Worm (Caenorhabditis elegans) whole organism, L1 larva: ENCODE data around the gene C01B10.11.

ENCODE experiments used
- C04F5.9 ChIP-seq: sonication (generic microtip); optimal IDR thresholded peaks from 2 replicates; lab custom pipeline; 2016; ENCODE audit warnings: missing genetic modification characterization, missing compliant biosample characterization
- Y116A8C.19 ChIP-seq: sonication (generic microtip); optimal IDR thresholded peaks from 2 replicates; lab custom pipeline; 2016; ENCODE audit warnings: missing compliant biosample characterization, missing genetic modification characterization, borderline replicate concordance
- aha-1 ChIP-seq: fragments of 150-350 bp; optimal IDR thresholded peaks from 2 replicates; lab custom pipeline; 2014; ENCODE audit warnings: missing biosample characterization, missing genetic modification characterization
- ama-1 ChIP-seq: fragments of 150-350 bp; optimal IDR thresholded peaks from 2 replicates; lab custom pipeline; 2014
- ceh-8 ChIP-seq: fragments of 200-800 bp; sonication (Bioruptor generic); optimal IDR thresholded peaks from 2 replicates; lab custom pipeline; 2018; ENCODE audit warnings: mild to moderate bottlenecking, missing genetic modification characterization, moderate library complexity, missing compliant biosample characterization
- ceh-88 ChIP-seq: fragments of 200-800 bp; sonication (Bioruptor generic); IDR thresholded peaks from 2 replicates; pipeline ENCODE4 v1.3.6; 2022; ENCODE audit warnings: missing genetic modification characterization, missing compliant biosample characterization
- efl-3 ChIP-seq: fragments of 200-800 bp; sonication (Bioruptor generic); optimal IDR thresholded peaks from 2 replicates; lab custom pipeline; 2018; ENCODE audit warnings: mild to moderate bottlenecking, missing genetic modification characterization, missing compliant biosample characterization
- egl-27 ChIP-seq, 2 experiments: fragments of 150-350 bp in 1 of 2; sonication (generic microtip); optimal IDR thresholded peaks; 3 replicates each; lab custom pipeline; 2017 to 2018; ENCODE audit warnings: missing biosample characterization in 2 of 2, missing genetic modification characterization in 2 of 2, missing genetic modification reagents in 2 of 2
- elt-2 ChIP-seq: sonication (generic microtip); optimal IDR thresholded peaks from 2 replicates; lab custom pipeline; 2016; ENCODE audit warnings: missing genetic modification characterization, mild to moderate bottlenecking, inconsistent platforms, missing compliant biosample characterization, missing genetic modification reagents
- elt-3 ChIP-seq, 6 experiments: fragments of 150-350 bp in 1 of 6; sonication (generic microtip); optimal IDR thresholded peaks; 2 replicates each; lab custom pipeline; 2017 to 2018; ENCODE audit warnings: missing biosample characterization in 6 of 6, missing genetic modification characterization in 6 of 6, inconsistent platforms in 1 of 6
- fkh-4 ChIP-seq: sonication (generic microtip); optimal IDR thresholded peaks from 2 replicates; lab custom pipeline; 2016; ENCODE audit warnings: missing compliant biosample characterization, missing genetic modification characterization, borderline replicate concordance
- fos-1 ChIP-seq: fragments of 150-350 bp; optimal IDR thresholded peaks from 2 replicates; lab custom pipeline; 2014; ENCODE audit warnings: missing biosample characterization, missing genetic modification characterization
- hlh-4 ChIP-seq: sonication (generic microtip); optimal IDR thresholded peaks from 2 replicates; lab custom pipeline; 2016; ENCODE audit warnings: mild to moderate bottlenecking, missing genetic modification characterization, missing compliant biosample characterization
- irx-1 ChIP-seq: sonication (generic microtip); optimal IDR thresholded peaks from 2 replicates; lab custom pipeline; 2016; ENCODE audit warnings: missing genetic modification characterization, missing compliant biosample characterization
- isw-1 ChIP-seq: fragments of 200-800 bp; sonication (Bioruptor generic); IDR thresholded peaks from 2 replicates; pipeline ENCODE4 v1.3.6; 2022; ENCODE audit warnings: missing genetic modification characterization, missing compliant biosample characterization
- lin-15B ChIP-seq: fragments of 150-350 bp; sonication (generic microtip); optimal IDR thresholded peaks from 3 replicates; lab custom pipeline; 2014; ENCODE audit warnings: missing biosample characterization, missing genetic modification characterization
- lin-35 ChIP-seq, 2 experiments: fragments of 150-350 bp; optimal IDR thresholded peaks; 2 replicates each; lab custom pipeline; 2014; ENCODE audit warnings: missing biosample characterization in 2 of 2, missing genetic modification characterization in 2 of 2, missing genetic modification reagents in 2 of 2
- lin-39 ChIP-seq: fragments of 150-350 bp; optimal IDR thresholded peaks from 2 replicates; lab custom pipeline; 2014; ENCODE audit warnings: missing biosample characterization, missing genetic modification reagents, missing genetic modification characterization
- lir-3 ChIP-seq: sonication (generic microtip); optimal IDR thresholded peaks from 2 replicates; lab custom pipeline; 2016; ENCODE audit warnings: mild to moderate bottlenecking, missing genetic modification characterization, moderate library complexity, missing compliant biosample characterization; ENCODE audit not compliant: poor library complexity
- lsy-2 ChIP-seq, 2 experiments: fragments of 150-350 bp; optimal IDR thresholded peaks; 2 replicates each; lab custom pipeline; 2014; ENCODE audit warnings: missing biosample characterization in 2 of 2, missing genetic modification characterization in 2 of 2
- mdl-1 ChIP-seq, 2 experiments: fragments of 150-350 bp; optimal IDR thresholded peaks; 2 replicates each; lab custom pipeline; 2014 to 2017; ENCODE audit warnings: missing biosample characterization in 2 of 2, missing genetic modification characterization in 2 of 2, inconsistent platforms in 1 of 2
- mef-2 ChIP-seq: fragments of 150-350 bp; optimal IDR thresholded peaks from 2 replicates; lab custom pipeline; 2014; ENCODE audit warnings: missing biosample characterization, missing genetic modification characterization
- nhr-11 ChIP-seq: fragments of 150-350 bp; optimal IDR thresholded peaks from 2 replicates; lab custom pipeline; 2014; ENCODE audit warnings: missing biosample characterization, missing genetic modification characterization
- nhr-20 ChIP-seq: sonication (generic microtip); optimal IDR thresholded peaks from 2 replicates; lab custom pipeline; 2016; ENCODE audit warnings: mild to moderate bottlenecking, missing genetic modification characterization, missing compliant biosample characterization
- nhr-237 ChIP-seq: fragments of 150-350 bp; optimal IDR thresholded peaks from 2 replicates; lab custom pipeline; 2014; ENCODE audit warnings: missing biosample characterization, missing genetic modification characterization
- nhr-28 ChIP-seq: fragments of 150-350 bp; optimal IDR thresholded peaks from 2 replicates; lab custom pipeline; 2014; ENCODE audit warnings: missing biosample characterization, missing genetic modification characterization
- nhr-47 ChIP-seq: sonication (generic microtip); optimal IDR thresholded peaks from 2 replicates; lab custom pipeline; 2016; ENCODE audit warnings: mild to moderate bottlenecking, missing genetic modification characterization, moderate library complexity, missing compliant biosample characterization
- nhr-71 ChIP-seq: sonication (generic microtip); optimal IDR thresholded peaks from 2 replicates; lab custom pipeline; 2016; ENCODE audit warnings: mild to moderate bottlenecking, missing genetic modification characterization, moderate library complexity, missing compliant biosample characterization
- nhr-76 ChIP-seq: sonication (generic microtip); optimal IDR thresholded peaks from 2 replicates; lab custom pipeline; 2017; ENCODE audit warnings: missing biosample characterization, missing genetic modification characterization
- nhr-77 ChIP-seq: fragments of 150-350 bp; optimal IDR thresholded peaks from 2 replicates; lab custom pipeline; 2014; ENCODE audit warnings: missing biosample characterization, missing genetic modification characterization
- nhr-90 ChIP-seq: sonication (generic microtip); optimal IDR thresholded peaks from 2 replicates; lab custom pipeline; 2016; ENCODE audit warnings: mild to moderate bottlenecking, missing genetic modification characterization, missing compliant biosample characterization; ENCODE audit not compliant: poor library complexity
- pag-3 ChIP-seq: sonication (generic microtip); optimal IDR thresholded peaks from 2 replicates; lab custom pipeline; 2017; ENCODE audit warnings: missing genetic modification characterization, mild to moderate bottlenecking, missing compliant biosample characterization, antibody characterized with exemption, borderline replicate concordance; ENCODE audit not compliant: insufficient read depth
- pax-3 ChIP-seq: fragments of 200-800 bp; sonication (Bioruptor generic); optimal IDR thresholded peaks from 2 replicates; lab custom pipeline; 2018; ENCODE audit warnings: mild to moderate bottlenecking, missing genetic modification characterization, moderate library complexity, missing compliant biosample characterization
- pqm-1 ChIP-seq: sonication (generic microtip); optimal IDR thresholded peaks from 3 replicates; lab custom pipeline; 2017; ENCODE audit warnings: missing biosample characterization, missing genetic modification characterization
- rnt-1 ChIP-seq: sonication (generic microtip); optimal IDR thresholded peaks from 2 replicates; lab custom pipeline; 2016; ENCODE audit warnings: mild to moderate bottlenecking, missing genetic modification characterization, moderate library complexity, missing compliant biosample characterization
- snu-23 ChIP-seq: sonication (generic microtip); optimal IDR thresholded peaks from 2 replicates; lab custom pipeline; 2016; ENCODE audit warnings: missing genetic modification characterization, missing compliant biosample characterization
- sox-4 ChIP-seq: sonication (generic microtip); optimal IDR thresholded peaks from 2 replicates; lab custom pipeline; 2016; ENCODE audit warnings: missing genetic modification characterization, missing compliant biosample characterization
- sptf-1 ChIP-seq: fragments of 150-350 bp; optimal IDR thresholded peaks from 2 replicates; lab custom pipeline; 2014; ENCODE audit warnings: missing biosample characterization, missing genetic modification characterization
- swsn-7 ChIP-seq: sonication (generic microtip); optimal IDR thresholded peaks from 2 replicates; lab custom pipeline; 2016; ENCODE audit warnings: missing genetic modification characterization, missing compliant biosample characterization
- tbx-2 ChIP-seq: sonication (generic microtip); optimal IDR thresholded peaks from 2 replicates; lab custom pipeline; 2016; ENCODE audit warnings: missing genetic modification characterization, missing compliant biosample characterization
- unc-130 ChIP-seq: fragments of 150-350 bp; optimal IDR thresholded peaks from 2 replicates; lab custom pipeline; 2017; ENCODE audit warnings: missing biosample characterization, missing genetic modification characterization, inconsistent platforms
- unc-86 ChIP-seq: sonication (generic microtip); optimal IDR thresholded peaks from 2 replicates; lab custom pipeline; 2016; ENCODE audit warnings: missing genetic modification characterization, missing compliant biosample characterization
- unc-98 ChIP-seq: fragments of 200-800 bp; sonication (Bioruptor generic); IDR thresholded peaks from 2 replicates; pipeline ENCODE4 v1.3.6; 2022; ENCODE audit warnings: missing genetic modification characterization, missing compliant biosample characterization
- vab-15 ChIP-seq: sonication (generic microtip); optimal IDR thresholded peaks from 2 replicates; lab custom pipeline; 2017; ENCODE audit warnings: missing genotype, mild to moderate bottlenecking, missing genetic modification characterization, missing compliant biosample characterization
- xbp-1 ChIP-seq: sonication (generic microtip); optimal IDR thresholded peaks from 2 replicates; lab custom pipeline; 2016; ENCODE audit warnings: missing genetic modification characterization, missing compliant biosample characterization
- zag-1 ChIP-seq: fragments of 150-350 bp; optimal IDR thresholded peaks from 2 replicates; lab custom pipeline; 2014; ENCODE audit warnings: missing biosample characterization, missing genetic modification characterization
- zip-4 ChIP-seq: fragments of 200-800 bp; sonication (Bioruptor generic); optimal IDR thresholded peaks from 2 replicates; lab custom pipeline; 2018; ENCODE audit warnings: mild to moderate bottlenecking, missing genetic modification characterization, moderate library complexity, missing compliant biosample characterization

The C01B10.11 gene

ce11 chrIV:6645867-6646655 lies 11.7 kb upstream of the C01B10.11 start, which contains the start of gene hil-7 (continued):
- TF ChIP-seq vab-15 (tag; lab: Kevin White, UChicago) (peak; percentile 40), pag-3 (tag; lab: Kevin White, UChicago) (no peak), isw-1 (peak; percentile 67), C04F5.9 (tag; lab: Kevin White, UChicago) (peak; percentile 2), swsn-7 (tag; lab: Kevin White, UChicago) (peak; percentile 76), unc-98 (0 out of 2 replicates have a peak, but pooled peaks have one; percentile 35), mef-2 (peak; percentile 52), hlh-4 (no peak), pqm-1 (no peak), ceh-88 (GFP tag; lab: Robert Waterston, UW) (no peak), fos-1 (peak; percentile 1), tbx-2 (tag; lab: Kevin White, UChicago) (peak; percentile 88), ceh-8 (no peak), rnt-1 (tag; lab: Kevin White, UChicago) (peak; percentile 57), nhr-76 (no peak), nhr-47 (tag; lab: Kevin White, UChicago) (peak; percentile 79), snu-23 (GFP tag; lab: Kevin White, UChicago) (peak; percentile 77), unc-86 (peak; percentile 90), mdl-1 (tag; optimal IDR thresholded peaks at IDR 0.05; lab: Kevin White, UChicago) (peak in 1 of 2 experiments; percentile 81), zip-4 (GFP tag; lab: Kevin White, UChicago) (no peak), nhr-20 (tag; lab: Kevin White, UChicago) (peak; percentile 81), unc-130 (tag; lab: Kevin White, UChicago) (no peak), lsy-2 (tag; optimal IDR thresholded peaks at IDR 0.05; lab: Kevin White, UChicago) (peak; percentile 76 to 88), nhr-90 (tag; lab: Kevin White, UChicago) (peak; percentile 39), nhr-77 (tag; lab: Kevin White, UChicago) (no peak), fkh-4 (tag; lab: Kevin White, UChicago) (no peak), lir-3 (peak; percentile 78), xbp-1 (peak; percentile 55), elt-3 (tag; optimal IDR thresholded peaks at IDR 0.05; lab: Kevin White, UChicago) (no peak), lin-35 (GFP tag; optimal IDR thresholded peaks at IDR 0.05; lab: Kevin White, UChicago) (peak; percentile 68 to 73), sptf-1 (tag; lab: Kevin White, UChicago) (no peak), efl-3 (GFP tag; lab: Kevin White, UChicago) (no peak), nhr-71 (tag; lab: Kevin White, UChicago) (peak; percentile 91), pax-3 (tag; lab: Kevin White, UChicago) (peak; percentile 28), ama-1 (no peak), aha-1 (no peak), nhr-11 (tag; lab: Kevin White, UChicago) (peak; percentile 45), lin-39 (tag; lab: Kevin White, UChicago) (no peak), egl-27 (tag; optimal IDR thresholded peaks at IDR 0.05; lab: Kevin White, UChicago) (no peak), lin-15B (tag; lab: Kevin White, UChicago) (no peak), nhr-28 (no peak), nhr-237 (tag; lab: Kevin White, UChicago) (no peak), zag-1 (tag; lab: Kevin White, UChicago) (no peak), elt-2 (tag; lab: Kevin White, UChicago) (no peak), Y116A8C.19 (tag; lab: Kevin White, UChicago) (no peak), sox-4 (tag; lab: Kevin White, UChicago) (no peak), irx-1 (peak; percentile 50)
- TF ChIP-seq, all 84 proteins: peak for 42
